Fruit fly (Drosophila melanogaster): Measurements from ENCODE around the gene Gasp.

Gene Gasp

dm6 chr3R:6112252-6112995, 11.7 kb upstream of the Gasp start, which contains the start of gene Obp83g (continued):
- TF ChIP-seq Doc3 (GFP tag; IDR thresholded peaks at IDR 0.05; ENCODE audit: partially characterized antibody) (no peak), Deaf1 (tag; optimal IDR thresholded peaks at IDR 0.05) (peak; percentile 79), CG13775 (GFP tag; optimal IDR thresholded peaks at IDR 0.05) (peak; percentile 9), lbe (GFP tag; optimal IDR thresholded peaks at IDR 0.05) (peak; percentile 3), Nf-YC (tag; optimal IDR thresholded peaks at IDR 0.05) (peak; percentile 66), otp (GFP tag; IDR thresholded peaks at IDR 0.05) (0 out of 3 replicates have a peak, but pooled peaks have one; percentile 7), CG10274 (GFP tag; optimal IDR thresholded peaks at IDR 0.05) (peak; percentile 31), CoRest (tag; optimal IDR thresholded peaks at IDR 0.05) (peak; percentile 64), CG10209 (GFP tag; optimal IDR thresholded peaks at IDR 0.05) (peak; percentile 23), Opbp (GFP tag; IDR thresholded peaks at IDR 0.05; ENCODE audit: partially characterized antibody) (no peak), CG8924 (tag; optimal IDR thresholded peaks at IDR 0.05) (peak; percentile 38), D (optimal IDR thresholded peaks at IDR 0.05) (no peak), D (GFP tag; optimal IDR thresholded peaks at IDR 0.05) (no peak), CG12391 (tag; optimal IDR thresholded peaks at IDR 0.05) (peak; percentile 33), Sox100B (GFP tag; optimal IDR thresholded peaks at IDR 0.05) (peak; percentile 56), Dip2 (GFP tag; IDR thresholded peaks at IDR 0.05) (no peak), Med (GFP tag) (peak; percentile 74), ab (GFP tag; optimal IDR thresholded peaks at IDR 0.05) (no peak), CG30020 (tag; optimal IDR thresholded peaks at IDR 0.05) (no peak), CG9215 (GFP tag; IDR thresholded peaks at IDR 0.05) (peak; percentile 56), zen2 (GFP tag; IDR thresholded peaks at IDR 0.05; ENCODE audit: partially characterized antibody) (0 out of 3 replicates have a peak, but pooled peaks have one; percentile 30), CG8290 (GFP tag; optimal IDR thresholded peaks at IDR 0.05) (no peak), CG8290 (tag; optimal IDR thresholded peaks at IDR 0.05) (no peak), CG32767 (GFP tag; IDR thresholded peaks at IDR 0.05) (peak; percentile 55; the same call in 1 of the 2 replicates), fd102C (GFP tag; optimal IDR thresholded peaks at IDR 0.05) (no peak), CG17829 (tag; optimal IDR thresholded peaks at IDR 0.05) (peak; percentile 9), CG3995 (GFP tag; optimal IDR thresholded peaks at IDR 0.05) (no peak), Pdp1 (GFP tag; optimal IDR thresholded peaks at IDR 0.05) (peak; percentile 24 to 93), sim (GFP tag; IDR thresholded peaks at IDR 0.05) (no peak), CG30403 (GFP tag; optimal IDR thresholded peaks at IDR 0.05) (peak; percentile 53), CG7372 (GFP tag; IDR thresholded peaks at IDR 0.05) (0 out of 2 replicates have a peak, but pooled peaks have one; percentile 10), CG5953 (GFP tag; IDR thresholded peaks at IDR 0.05) (0 out of 2 replicates have a peak, but pooled peaks have one; percentile 12), CG6689 (GFP tag; IDR thresholded peaks at IDR 0.05) (0 out of 2 replicates have a peak, but pooled peaks have one; percentile 29), az2 (GFP tag; optimal IDR thresholded peaks at IDR 0.05) (peak; percentile 10), Fer3 (tag; optimal IDR thresholded peaks at IDR 0.05) (peak; percentile 31), CG9609 (GFP tag; optimal IDR thresholded peaks at IDR 0.05) (no peak), Hmr (GFP tag; optimal IDR thresholded peaks at IDR 0.05) (peak; percentile 13), salm (tag; optimal IDR thresholded peaks at IDR 0.05) (no peak), Mes4 (GFP tag; optimal IDR thresholded peaks at IDR 0.05) (no peak), wek (GFP tag; optimal IDR thresholded peaks at IDR 0.05) (no peak), ATbp (GFP tag; optimal IDR thresholded peaks at IDR 0.05) (peak; percentile 29), HHEX (GFP tag; optimal IDR thresholded peaks at IDR 0.05) (peak; percentile 42), chinmo (GFP tag; IDR thresholded peaks at IDR 0.05; ENCODE audit: partially characterized antibody) (peak; percentile 79; the same call in 2 of the 4 replicates), Rx (GFP tag; IDR thresholded peaks at IDR 0.05) (0 out of 2 replicates have a peak, but pooled peaks have one; percentile 16), CG10543 (GFP tag; optimal IDR thresholded peaks at IDR 0.05) (peak; percentile 51), gce (GFP tag; IDR thresholded peaks at IDR 0.05) (0 out of 3 replicates have a peak, but pooled peaks have one; percentile 12), stc (GFP tag; IDR thresholded peaks at IDR 0.05) (no peak), CG9876 (GFP tag; optimal IDR thresholded peaks at IDR 0.05) (no peak)
